Worm (Caenorhabditis elegans): Measurements from ENCODE around the gene nlp-26.

- no peak for TF ChIP-seq pha-4 (tag; optimal IDR thresholded peaks at IDR 0.05)
- TF ChIP-seq eyg-1 (tag; optimal IDR thresholded peaks at IDR 0.05) = no peak
- TF ChIP-seq nhr-11 (tag; optimal IDR thresholded peaks at IDR 0.05) = no peak
- no peak for TF ChIP-seq sox-4 (tag; optimal IDR thresholded peaks at IDR 0.05)
- TF ChIP-seq ttx-3 (tag; optimal IDR thresholded peaks at IDR 0.05) = no peak
- TF ChIP-seq unc-42 (tag; optimal IDR thresholded peaks at IDR 0.05) = no peak
- no peak for TF ChIP-seq K02D7.2 (tag; optimal IDR thresholded peaks at IDR 0.05)
These were observed 16.7 kb downstream of the nlp-26 start for ce11 chrV:19629973-19630372.
